Fruit fly (Drosophila melanogaster): ENCODE data around the gene Hs3st-B.

The Hs3st-B gene

DNA sequence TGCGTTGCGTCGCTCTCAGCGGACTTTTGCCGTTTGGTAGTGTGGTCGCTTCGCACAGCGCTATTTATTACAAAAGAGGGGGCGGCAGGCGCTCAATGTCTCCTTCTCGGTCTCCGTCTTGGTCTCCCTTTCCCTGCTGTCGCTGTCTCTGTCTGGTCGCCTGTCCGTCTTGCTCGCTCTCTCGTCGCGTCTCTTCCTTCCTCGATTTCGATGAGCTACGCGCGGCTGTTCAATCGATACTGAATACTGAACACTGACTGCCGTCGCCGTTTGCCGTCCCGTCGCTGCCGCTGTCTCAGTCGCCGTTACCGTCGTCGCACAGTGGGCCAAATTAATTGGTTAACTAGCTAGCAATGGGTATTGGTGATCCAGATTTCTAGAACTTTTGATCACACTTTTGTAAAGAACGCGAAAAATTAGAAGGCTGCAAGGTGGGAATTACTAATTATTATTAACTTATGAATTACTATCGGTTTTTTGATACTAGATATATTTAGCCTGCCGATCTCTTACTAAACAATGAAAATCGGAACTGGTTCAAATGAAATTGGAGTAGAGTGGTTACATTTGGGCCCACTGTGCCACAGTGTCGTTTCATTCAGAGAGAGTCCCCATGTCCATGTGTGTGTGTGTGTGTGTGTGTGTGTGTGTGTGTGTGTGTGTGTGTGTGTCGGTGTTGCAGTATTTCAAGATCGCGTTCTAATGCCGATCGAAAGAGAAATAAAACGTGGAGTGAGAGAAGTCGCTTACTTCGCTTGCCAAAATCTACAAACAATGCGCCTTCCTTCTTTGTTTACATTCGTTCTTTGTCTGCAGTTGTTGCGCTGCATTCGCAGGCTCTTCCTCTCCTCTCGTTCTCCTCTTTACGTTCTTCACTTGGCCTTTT lies 49.7 kb downstream of the Hs3st-B start, which contains the start of gene CG8034 (continued):
- TF ChIP-seq zen2 (GFP tag; IDR thresholded peaks at IDR 0.05; ENCODE audit: partially characterized antibody), result 0 out of 3 replicates have a peak, but pooled peaks have one; percentile 22
- peak; percentile 30; the same call in 1 of the 3 replicates for TF ChIP-seq CG34224 (GFP tag; IDR thresholded peaks at IDR 0.05; ENCODE audit: partially characterized antibody)
- TF ChIP-seq CG4617 (GFP tag; optimal IDR thresholded peaks at IDR 0.05; ENCODE audit: borderline replicate concordance), result peak; percentile 90
- peak; percentile 86 for TF ChIP-seq otp (GFP tag; IDR thresholded peaks at IDR 0.05)
- TF ChIP-seq slbo (GFP tag; IDR thresholded peaks at IDR 0.05), result peak; percentile 94
- TF ChIP-seq CG17385 (GFP tag; optimal IDR thresholded peaks at IDR 0.05), result peak; percentile 92
- TF ChIP-seq CG18011 (GFP tag; optimal IDR thresholded peaks at IDR 0.05), result peak; percentile 83
- TF ChIP-seq HHEX (GFP tag; optimal IDR thresholded peaks at IDR 0.05), result peak; percentile 97
- peak; percentile 97 for TF ChIP-seq CG3847 (GFP tag; IDR thresholded peaks at IDR 0.05)
- peak; percentile 95 for TF ChIP-seq al (GFP tag; IDR thresholded peaks at IDR 0.05)
- peak; percentile 68 for TF ChIP-seq CG43689 (GFP tag; IDR thresholded peaks at IDR 0.05)
- TF ChIP-seq Lim3 (GFP tag; IDR thresholded peaks at IDR 0.05), result peak; percentile 71; the same call in 1 of the 2 replicates
- peak; percentile 95 for TF ChIP-seq esg (GFP tag; conservative IDR thresholded peaks at IDR 0.05)
- TF ChIP-seq tin (GFP tag; optimal IDR thresholded peaks at IDR 0.05), result peak; percentile 95
- TF ChIP-seq gro (GFP tag; optimal IDR thresholded peaks at IDR 0.05), result peak; percentile 94
- peak; percentile 87 for TF ChIP-seq ham (GFP tag; IDR thresholded peaks at IDR 0.05)
- TF ChIP-seq CG12744 (GFP tag; optimal IDR thresholded peaks at IDR 0.05), result peak; percentile 96
- TF ChIP-seq CG3163 (GFP tag; optimal IDR thresholded peaks at IDR 0.05), result peak; percentile 64
- peak; percentile 46 for TF ChIP-seq hkb (optimal IDR thresholded peaks at IDR 0.05)
- peak; percentile 95 for TF ChIP-seq hkb (GFP tag; IDR thresholded peaks at IDR 0.05)
- peak; percentile 87 for TF ChIP-seq ase (GFP tag; IDR thresholded peaks at IDR 0.05)
- TF ChIP-seq Abd-B (GFP tag; optimal IDR thresholded peaks at IDR 0.05), result peak; percentile 98
- TF ChIP-seq CG31441 (GFP tag; IDR thresholded peaks at IDR 0.05), result peak; percentile 96
- peak; percentile 33 to 90 for TF ChIP-seq Trl (optimal IDR thresholded peaks at IDR 0.05)
- TF ChIP-seq Trl (GFP tag; optimal IDR thresholded peaks at IDR 0.05), result peak; percentile 94
- TF ChIP-seq grau (tag; optimal IDR thresholded peaks at IDR 0.05), result peak; percentile 97
- peak; percentile 14 for TF ChIP-seq CG7745 (tag; optimal IDR thresholded peaks at IDR 0.05)
- peak; percentile 98 for TF ChIP-seq CG13424 (tag; optimal IDR thresholded peaks at IDR 0.05)
- peak; percentile 96 for TF ChIP-seq CG18476 (GFP tag; optimal IDR thresholded peaks at IDR 0.05)
- peak; percentile 92 for TF ChIP-seq mirr (GFP tag; optimal IDR thresholded peaks at IDR 0.05)
- TF ChIP-seq eve (GFP tag; optimal IDR thresholded peaks at IDR 0.05), result peak; percentile 65 to 97
- peak; percentile 94 for TF ChIP-seq CG10462 (GFP tag; optimal IDR thresholded peaks at IDR 0.05)
- TF ChIP-seq CG11456 (GFP tag; IDR thresholded peaks at IDR 0.05), result peak; percentile 91
- TF ChIP-seq gsb (GFP tag; IDR thresholded peaks at IDR 0.05), result peak; percentile 92
- peak; percentile 97 for TF ChIP-seq pho (GFP tag; optimal IDR thresholded peaks at IDR 0.05)
- TF ChIP-seq CG9932 (GFP tag; IDR thresholded peaks at IDR 0.05), result peak; percentile 96
- TF ChIP-seq Hsf (GFP tag; optimal IDR thresholded peaks at IDR 0.05), result peak; percentile 97
- peak; percentile 92 for TF ChIP-seq CG8089 (GFP tag; optimal IDR thresholded peaks at IDR 0.05)
- peak; percentile 97 for TF ChIP-seq CG7372 (GFP tag; IDR thresholded peaks at IDR 0.05)
- TF ChIP-seq vnd (GFP tag; IDR thresholded peaks at IDR 0.05; ENCODE audit: partially characterized antibody), result peak; percentile 60; the same call in 2 of the 3 replicates
- TF ChIP-seq CG12104 (GFP tag; optimal IDR thresholded peaks at IDR 0.05), result peak; percentile 93
- TF ChIP-seq Taf1 (GFP tag; IDR thresholded peaks at IDR 0.05), result peak; percentile 89
- TF ChIP-seq stc (GFP tag; IDR thresholded peaks at IDR 0.05), result peak; percentile 92
- peak; percentile 96 for TF ChIP-seq CG12219 (GFP tag; optimal IDR thresholded peaks at IDR 0.05)
- peak; percentile 93 for TF ChIP-seq CG1647 (GFP tag; optimal IDR thresholded peaks at IDR 0.05)
- TF ChIP-seq tup (GFP tag; optimal IDR thresholded peaks at IDR 0.05), result peak; percentile 84
- TF ChIP-seq vfl (GFP tag; optimal IDR thresholded peaks at IDR 0.05), result peak; percentile 95
- TF ChIP-seq CG4424 (GFP tag; optimal IDR thresholded peaks at IDR 0.05), result peak; percentile 96
- peak; percentile 96 for TF ChIP-seq CG6689 (GFP tag; IDR thresholded peaks at IDR 0.05)
- peak; percentile 92 for TF ChIP-seq CG3407 (GFP tag; optimal IDR thresholded peaks at IDR 0.05)
